Fruit fly (Drosophila melanogaster): ENCODE measurements around the gene 5PtaseI.
A peak's percentile ranks its signal among the peaks of the same experiment; 100 is the strongest.

Gene 5PtaseI

DNA sequence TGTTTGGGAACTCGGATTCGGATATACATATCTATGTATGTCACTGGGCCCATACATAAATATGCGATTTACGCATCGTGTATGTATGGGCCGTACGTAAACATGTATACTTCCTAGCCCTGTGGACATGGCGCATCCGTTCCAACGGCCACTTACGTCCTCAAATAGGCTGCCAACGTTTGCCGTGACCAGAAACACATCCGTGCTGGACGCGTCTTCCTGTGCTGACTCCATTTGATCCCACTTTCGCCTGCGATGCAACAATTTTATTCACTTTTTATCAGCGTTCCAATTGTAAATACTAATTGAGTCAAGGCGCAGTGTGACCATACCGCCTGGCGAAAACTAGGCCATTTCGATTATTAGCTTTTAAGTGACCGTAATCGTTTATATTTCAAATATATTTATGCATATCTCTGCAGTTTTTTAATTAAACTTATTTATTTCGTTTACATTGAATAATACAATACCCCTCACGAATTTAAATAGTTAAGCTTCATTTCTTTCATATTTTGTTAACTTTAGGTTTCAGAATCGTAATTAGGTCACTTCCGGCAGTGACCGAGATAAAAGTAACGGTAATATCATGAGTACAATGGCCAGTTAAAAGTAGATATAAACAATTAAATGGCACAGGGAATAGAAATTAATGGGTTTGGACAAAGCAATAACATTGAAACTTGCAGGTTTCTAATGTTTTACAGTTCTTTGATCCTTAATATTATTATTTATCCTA, at the start of gene 5PtaseI (continued):
- TF ChIP-seq unc-4 (GFP tag; IDR thresholded peaks at IDR 0.05; ENCODE audit: partially characterized antibody) (no peak), Hr3 (GFP tag; optimal IDR thresholded peaks at IDR 0.05) (peak; percentile 86), Elba2 (GFP tag; optimal IDR thresholded peaks at IDR 0.05) (peak; percentile 4), CG18619 (GFP tag; optimal IDR thresholded peaks at IDR 0.05) (no peak), CG30020 (tag; optimal IDR thresholded peaks at IDR 0.05) (peak; percentile 23), Tbp (GFP tag; optimal IDR thresholded peaks at IDR 0.05) (no peak), caup (GFP tag; optimal IDR thresholded peaks at IDR 0.05; ENCODE audit: severe bottlenecking) (no peak), CG16815 (GFP tag; optimal IDR thresholded peaks at IDR 0.05) (no peak), CG31388 (GFP tag; optimal IDR thresholded peaks at IDR 0.05) (no peak), BEAF-32 (GFP tag; optimal IDR thresholded peaks at IDR 0.05) (peak; percentile 34), CG34376 (GFP tag; optimal IDR thresholded peaks at IDR 0.05) (peak; percentile 36), CHES-1-like (GFP tag; optimal IDR thresholded peaks at IDR 0.05) (peak; percentile 4), Camta (GFP tag; optimal IDR thresholded peaks at IDR 0.05) (no peak), gem (tag; optimal IDR thresholded peaks at IDR 0.05) (no peak), esg (GFP tag; conservative IDR thresholded peaks at IDR 0.05) (no peak), CG12155 (GFP tag; optimal IDR thresholded peaks at IDR 0.05) (no peak), CG32767 (GFP tag; IDR thresholded peaks at IDR 0.05) (0 out of 2 replicates have a peak, but pooled peaks have one; percentile 47), Ets65A (GFP tag) (peak; percentile 58), tna (GFP tag; IDR thresholded peaks at IDR 0.05; ENCODE audit: partially characterized antibody) (no peak), Hr51 (GFP tag; optimal IDR thresholded peaks at IDR 0.05) (no peak), CG4360 (GFP tag; IDR thresholded peaks at IDR 0.05) (0 out of 2 replicates have a peak, but pooled peaks have one; percentile 19), CG14710 (tag; optimal IDR thresholded peaks at IDR 0.05) (peak; percentile 19), toy (GFP tag; IDR thresholded peaks at IDR 0.05) (no peak), vvl (GFP tag; IDR thresholded peaks at IDR 0.05) (peak; percentile 38), CG10147 (GFP tag; optimal IDR thresholded peaks at IDR 0.05) (no peak), CG4424 (GFP tag; optimal IDR thresholded peaks at IDR 0.05) (no peak), sc (optimal IDR thresholded peaks at IDR 0.05) (no peak), sc (GFP tag; optimal IDR thresholded peaks at IDR 0.05) (no peak), CG6683 (GFP tag; optimal IDR thresholded peaks at IDR 0.05) (no peak), cg (GFP tag; optimal IDR thresholded peaks at IDR 0.05) (peak; percentile 57), shn (GFP tag; optimal IDR thresholded peaks at IDR 0.05) (no peak), Hr78 (GFP tag; optimal IDR thresholded peaks at IDR 0.05) (no peak), stwl (tag; optimal IDR thresholded peaks at IDR 0.05) (peak; percentile 51), D19A (tag; optimal IDR thresholded peaks at IDR 0.05) (no peak), chinmo (GFP tag; IDR thresholded peaks at IDR 0.05; ENCODE audit: partially characterized antibody) (0 out of 4 replicates have a peak, but pooled peaks have one; percentile 66), exex (tag; optimal IDR thresholded peaks at IDR 0.05) (peak; percentile 50), CG4404 (GFP tag; IDR thresholded peaks at IDR 0.05) (no peak), fd102C (GFP tag; optimal IDR thresholded peaks at IDR 0.05) (no peak), Dp (GFP tag; optimal IDR thresholded peaks at IDR 0.05) (peak; percentile 65), Doc2 (GFP tag; IDR thresholded peaks at IDR 0.05) (no peak), sens (GFP tag) (peak; percentile 73), CG8478 (optimal IDR thresholded peaks at IDR 0.05) (no peak), yki (optimal IDR thresholded peaks at IDR 0.05) (no peak), NFAT (GFP tag; IDR thresholded peaks at IDR 0.05) (no peak), CG11504 (tag; optimal IDR thresholded peaks at IDR 0.05) (no peak), HmgZ (tag; optimal IDR thresholded peaks at IDR 0.05) (peak; percentile 28), CG4617 (GFP tag; optimal IDR thresholded peaks at IDR 0.05; ENCODE audit: borderline replicate concordance) (peak; percentile 75), CG4328 (GFP tag; optimal IDR thresholded peaks at IDR 0.05) (no peak), CG15479 (GFP tag; optimal IDR thresholded peaks at IDR 0.05) (no peak), CG10267 (tag; optimal IDR thresholded peaks at IDR 0.05) (peak; percentile 9)
